Worm (Caenorhabditis elegans) whole organism, young adult: ENCODE results near the gene F27E5.9.

Experiments used
- B0261.1 ChIP-seq: sonication (generic microtip); optimal IDR thresholded peaks from 2 replicates; lab custom pipeline; 2016; ENCODE audit warnings: mild to moderate bottlenecking, missing genetic modification characterization, moderate library complexity, missing compliant biosample characterization
- C06A6.2 ChIP-seq: fragments of 200-800 bp; sonication (Bioruptor generic); conservative IDR thresholded peaks from 2 replicates; pipeline ENCODE4 v1.3.6; 2022; ENCODE audit warnings: missing genetic modification characterization, missing compliant biosample characterization
- F22D6.2 ChIP-seq: sonication (generic microtip); optimal IDR thresholded peaks from 2 replicates; lab custom pipeline; 2016; ENCODE audit warnings: mild to moderate bottlenecking, missing genetic modification characterization, missing compliant biosample characterization
- F33H1.4 ChIP-seq: fragments of 200-800 bp; sonication (Bioruptor generic); IDR thresholded peaks from 2 replicates; pipeline ENCODE4 v1.3.6; 2022; ENCODE audit warnings: missing genetic modification reagents, missing genetic modification characterization, missing compliant biosample characterization
- T07F8.4 ChIP-seq: sonication (generic microtip); optimal IDR thresholded peaks from 2 replicates; lab custom pipeline; 2016; ENCODE audit warnings: mild to moderate bottlenecking, missing genetic modification characterization, moderate library complexity, missing compliant biosample characterization
- Y53F4B.3 ChIP-seq: fragments of 200-800 bp; sonication (Bioruptor generic); IDR thresholded peaks from 2 replicates; pipeline ENCODE4 v1.3.6; 2022; ENCODE audit warnings: missing genetic modification reagents, missing genetic modification characterization, missing compliant biosample characterization
- Y53G8AR.9 ChIP-seq: fragments of 200-800 bp; sonication (Bioruptor generic); conservative IDR thresholded peaks from 2 replicates; pipeline ENCODE4 v1.3.6; 2022; ENCODE audit warnings: missing genetic modification reagents, missing genetic modification characterization, missing compliant biosample characterization
- Y79H2A.3 ChIP-seq: fragments of 200-800 bp; sonication (Bioruptor generic); conservative IDR thresholded peaks from 2 replicates; pipeline ENCODE4 v1.3.6; 2022; ENCODE audit warnings: missing genetic modification reagents, missing genetic modification characterization, missing compliant biosample characterization
- ZK185.1 ChIP-seq: sonication (generic microtip); optimal IDR thresholded peaks from 2 replicates; lab custom pipeline; 2016; ENCODE audit warnings: mild to moderate bottlenecking, missing genetic modification characterization, missing compliant biosample characterization; ENCODE audit not compliant: poor library complexity, severe bottlenecking
- aptf-3 ChIP-seq: fragments of 200-800 bp; sonication (Bioruptor generic); IDR thresholded peaks from 2 replicates; pipeline ENCODE4 v1.3.6; 2022; ENCODE audit warnings: missing genetic modification characterization, missing compliant biosample characterization
- attf-3 ChIP-seq: fragments of 200-800 bp; sonication (Bioruptor generic); conservative IDR thresholded peaks from 2 replicates; pipeline ENCODE4 v1.3.6; 2022; ENCODE audit warnings: missing genetic modification reagents, missing genetic modification characterization, missing compliant biosample characterization
- ccch-3 ChIP-seq: fragments of 200-800 bp; sonication (Bioruptor generic); optimal IDR thresholded peaks from 2 replicates; lab custom pipeline; 2018; ENCODE audit warnings: mild to moderate bottlenecking, missing genetic modification characterization, missing compliant biosample characterization
- cebp-1 ChIP-seq, 2 experiments: fragments of 200-800 bp in 1 of 2; sonication (Bioruptor generic) in 1 of 2; sonication (generic microtip) in 1 of 2; IDR thresholded peaks in 1 of 2; optimal IDR thresholded peaks in 1 of 2; 2 replicates each; pipeline versions ENCODE4 v1.3.6 to Lab custom; 2017 to 2022; ENCODE audit warnings: missing compliant biosample characterization in 2 of 2, missing genetic modification characterization in 2 of 2, mild to moderate bottlenecking in 1 of 2, missing genetic modification reagents in 1 of 2, moderate library complexity in 1 of 2
- cebp-2 ChIP-seq: fragments of 200-800 bp; sonication (Bioruptor generic); IDR thresholded peaks from 2 replicates; pipeline ENCODE4 v1.3.6; 2022; ENCODE audit warnings: missing genetic modification characterization, missing compliant biosample characterization
- ceh-91 ChIP-seq: fragments of 200-800 bp; sonication (Bioruptor generic); IDR thresholded peaks from 2 replicates; pipeline ENCODE4 v1.3.6; 2022; ENCODE audit warnings: missing genetic modification reagents, missing genetic modification characterization, missing compliant biosample characterization
- chd-7 ChIP-seq: sonication (generic microtip); optimal IDR thresholded peaks from 2 replicates; lab custom pipeline; 2016; ENCODE audit warnings: mild to moderate bottlenecking, missing genetic modification characterization, moderate library complexity, missing compliant biosample characterization
- hmg-1.2 ChIP-seq: fragments of 200-800 bp; sonication (Bioruptor generic); IDR thresholded peaks from 2 replicates; pipeline ENCODE4 v1.3.6; 2022; ENCODE audit warnings: missing genetic modification reagents, missing genetic modification characterization, missing compliant biosample characterization
- let-526 ChIP-seq: fragments of 200-800 bp; sonication (Bioruptor generic); IDR thresholded peaks from 2 replicates; pipeline ENCODE4 v1.3.6; 2022; ENCODE audit warnings: missing genetic modification reagents, missing genetic modification characterization, missing compliant biosample characterization
- lin-35 ChIP-seq, 3 experiments: fragments of 150-350 bp in 2 of 3; sonication (generic microtip) in 1 of 3; optimal IDR thresholded peaks; 2 replicates each; lab custom pipeline; 2014 to 2018; ENCODE audit warnings: missing biosample characterization in 3 of 3, missing genetic modification characterization in 3 of 3, missing genetic modification reagents in 3 of 3
- lin-40 ChIP-seq: sonication (generic microtip); optimal IDR thresholded peaks from 2 replicates; lab custom pipeline; 2016; ENCODE audit warnings: missing genetic modification characterization, mild to moderate bottlenecking, missing compliant biosample characterization, missing genotype, missing genetic modification reagents
- mes-4 ChIP-seq: sonication (generic microtip); optimal IDR thresholded peaks from 2 replicates; lab custom pipeline; 2016; ENCODE audit warnings: missing genotype, missing genetic modification characterization, missing compliant biosample characterization
- mxl-1 ChIP-seq: sonication (generic microtip); optimal IDR thresholded peaks from 2 replicates; lab custom pipeline; 2016; ENCODE audit warnings: missing genetic modification characterization, missing compliant biosample characterization
- nfya-1 ChIP-seq: sonication (generic microtip); optimal IDR thresholded peaks from 2 replicates; lab custom pipeline; 2017; ENCODE audit warnings: antibody characterized with exemption, missing compliant biosample characterization, missing genetic modification characterization, borderline replicate concordance; ENCODE audit not compliant: insufficient read depth
- nhr-27 ChIP-seq: fragments of 200-800 bp; sonication (Bioruptor generic); optimal IDR thresholded peaks from 2 replicates; lab custom pipeline; 2018; ENCODE audit warnings: mild to moderate bottlenecking, missing genetic modification characterization, moderate library complexity, missing compliant biosample characterization
- nhr-80 ChIP-seq: sonication (generic microtip); optimal IDR thresholded peaks from 2 replicates; lab custom pipeline; 2016; ENCODE audit warnings: missing genetic modification characterization, missing compliant biosample characterization
- rcor-1 ChIP-seq: fragments of 200-800 bp; sonication (Bioruptor generic); IDR thresholded peaks from 2 replicates; pipeline ENCODE4 v1.3.6; 2022; ENCODE audit warnings: missing genetic modification reagents, missing genetic modification characterization, missing compliant biosample characterization
- rpc-1 ChIP-seq, 2 experiments: fragments of 150-350 bp in 1 of 2; sonication (generic microtip) in 1 of 2; optimal IDR thresholded peaks; 2 replicates each; lab custom pipeline; 2014 to 2018; ENCODE audit warnings: missing biosample characterization in 1 of 2, missing genetic modification characterization in 1 of 2, missing genetic modification reagents in 1 of 2, missing genotype in 1 of 2
- sea-2 ChIP-seq: fragments of 200-800 bp; sonication (Bioruptor generic); IDR thresholded peaks from 2 replicates; pipeline ENCODE4 v1.3.6; 2022; ENCODE audit warnings: missing genetic modification characterization, missing compliant biosample characterization
- snpc-4 ChIP-seq, 5 experiments: fragments of 150-350 bp in 1 of 5; sonication (generic microtip) in 4 of 5; optimal IDR thresholded peaks; 2 replicates each; lab custom pipeline; 2014 to 2018; ENCODE audit warnings: missing genetic modification characterization in 5 of 5, missing biosample characterization in 3 of 5, antibody characterized with exemption in 2 of 5, mild to moderate bottlenecking in 2 of 5, missing compliant biosample characterization in 2 of 5, missing genotype in 2 of 5, moderate library complexity in 2 of 5, missing genetic modification reagents in 1 of 5
- somi-1 ChIP-seq: fragments of 200-800 bp; sonication (Bioruptor generic); optimal IDR thresholded peaks from 2 replicates; lab custom pipeline; 2018; ENCODE audit warnings: mild to moderate bottlenecking, missing genetic modification characterization, missing compliant biosample characterization
- sptf-2 ChIP-seq: fragments of 200-800 bp; sonication (Bioruptor generic); optimal IDR thresholded peaks from 2 replicates; lab custom pipeline; 2018; ENCODE audit warnings: mild to moderate bottlenecking, missing genetic modification characterization, missing compliant biosample characterization
- tbp1 ChIP-seq: fragments of 200-800 bp; sonication (Bioruptor generic); optimal IDR thresholded peaks from 2 replicates; lab custom pipeline; 2018; ENCODE audit warnings: mild to moderate bottlenecking, missing genetic modification characterization, missing compliant biosample characterization
- unc-62 ChIP-seq: fragments of 150-350 bp; optimal IDR thresholded peaks from 2 replicates; lab custom pipeline; 2014; ENCODE audit warnings: missing biosample characterization, missing genetic modification reagents, missing genetic modification characterization
- zfh-2 ChIP-seq: fragments of 200-800 bp; sonication (Bioruptor generic); conservative IDR thresholded peaks from 2 replicates; pipeline ENCODE4 v1.3.6; 2022; ENCODE audit warnings: missing genetic modification reagents, missing genetic modification characterization, missing compliant biosample characterization
- ztf-22 ChIP-seq: fragments of 200-800 bp; sonication (Bioruptor generic); optimal IDR thresholded peaks from 2 replicates; lab custom pipeline; 2018; ENCODE audit warnings: mild to moderate bottlenecking, missing genetic modification characterization, moderate library complexity, missing compliant biosample characterization
- ztf-25 ChIP-seq: fragments of 200-800 bp; sonication (Bioruptor generic); IDR thresholded peaks from 2 replicates; pipeline ENCODE4 v1.3.6; 2022; ENCODE audit warnings: missing genetic modification reagents, missing genetic modification characterization, missing compliant biosample characterization

Gene F27E5.9

DNA sequence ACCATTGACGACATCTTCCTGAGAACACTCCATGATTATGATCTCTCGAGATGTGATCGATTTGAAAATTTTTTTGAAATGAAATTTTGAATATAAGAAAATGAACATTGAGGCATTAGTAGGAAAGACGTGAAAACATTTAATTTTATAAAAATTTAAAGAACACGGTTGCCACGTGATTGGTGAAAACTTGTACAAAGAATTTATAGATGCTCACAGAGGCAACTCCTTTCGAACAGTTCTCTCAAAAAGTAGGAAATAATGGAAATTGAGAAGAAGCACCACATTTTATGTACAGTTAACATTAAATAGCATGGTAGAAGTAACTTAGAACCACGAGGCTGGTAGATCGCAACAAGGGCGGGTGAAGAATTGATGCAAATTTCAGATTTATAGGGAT, 27.9 kb upstream of the F27E5.9 start, which contains the start of gene ZK945.6:
TSS of gene ZK945.6 (minus strand) at position 101 of the 400 bp plus-strand sequence.
- no peak for TF ChIP-seq attf-3 (GFP tag; lab: Robert Waterston, UW)
- no peak for TF ChIP-seq ztf-22 (GFP tag; lab: Kevin White, UChicago)
- no peak for TF ChIP-seq sptf-2
- TF ChIP-seq mes-4 (tag; lab: Kevin White, UChicago), result no peak
- TF ChIP-seq nhr-27 (tag; lab: Kevin White, UChicago), result no peak
- no peak for TF ChIP-seq ccch-3 (GFP tag; lab: Kevin White, UChicago)
- no peak for TF ChIP-seq tbp1
- no peak for TF ChIP-seq let-526 (GFP tag; lab: Robert Waterston, UW)
- TF ChIP-seq unc-62 (GFP tag; lab: Kevin White, UChicago), result no peak
- TF ChIP-seq nhr-80, result no peak
- TF ChIP-seq B0261.1 (tag; lab: Kevin White, UChicago), result no peak
- TF ChIP-seq somi-1 (GFP tag; lab: Kevin White, UChicago), result no peak
- no peak for TF ChIP-seq cebp-1 (GFP tag; IDR thresholded peaks at IDR 0.05; lab: Robert Waterston, UW)
- TF ChIP-seq cebp-1 (tag; optimal IDR thresholded peaks at IDR 0.05; lab: Kevin White, UChicago), result no peak
- no peak for TF ChIP-seq F22D6.2 (tag; lab: Kevin White, UChicago)
- no peak for TF ChIP-seq aptf-3 (GFP tag; lab: Robert Waterston, UW)
- TF ChIP-seq snpc-4 (GFP tag; optimal IDR thresholded peaks at IDR 0.05; lab: Kevin White, UChicago), result no peak
- TF ChIP-seq snpc-4 (tag; optimal IDR thresholded peaks at IDR 0.05; lab: Kevin White, UChicago), result no peak

DNA sequence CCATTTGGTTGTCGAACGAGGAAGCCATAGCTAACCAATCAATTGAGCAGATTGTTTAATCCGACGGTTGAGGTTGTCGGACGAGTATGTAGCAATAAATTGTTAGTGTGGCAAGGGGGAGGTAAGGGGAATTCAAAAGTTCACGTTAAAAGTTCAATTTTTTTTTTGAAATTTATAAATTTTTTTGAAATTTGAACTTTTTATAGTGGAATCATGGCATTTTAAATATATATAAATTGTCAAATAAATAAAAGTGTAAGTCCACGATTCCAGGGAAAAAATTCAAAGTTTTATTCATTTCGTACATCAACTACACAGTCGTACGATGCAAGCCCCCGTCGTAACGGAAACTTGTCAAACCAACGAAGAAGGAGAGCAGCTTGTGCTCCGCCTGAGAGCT, 26.4 kb upstream of the F27E5.9 start, which contains the start of the genes ZK945.7 and ZK945.8:
TSS of gene ZK945.7 (minus strand) at position 101 of the 400 bp plus-strand sequence.
TSS of gene ZK945.8 (plus strand) at position 275 of the 400 bp plus-strand sequence.
- TF ChIP-seq nfya-1, result no peak
- TF ChIP-seq C06A6.2 (GFP tag; lab: Robert Waterston, UW), result no peak
- TF ChIP-seq rcor-1 (GFP tag; lab: Robert Waterston, UW), result no peak
- TF ChIP-seq lin-40, result no peak
- TF ChIP-seq zfh-2, result no peak
- no peak for TF ChIP-seq ztf-25 (GFP tag; lab: Robert Waterston, UW)
- TF ChIP-seq mxl-1 (tag; lab: Kevin White, UChicago), result no peak
- TF ChIP-seq ceh-91 (GFP tag; lab: Robert Waterston, UW), result no peak
- no peak for TF ChIP-seq sea-2 (GFP tag; lab: Robert Waterston, UW)
- TF ChIP-seq ZK185.1 (tag; lab: Kevin White, UChicago), result no peak
- no peak for TF ChIP-seq attf-3 (GFP tag; lab: Robert Waterston, UW)
- no peak for TF ChIP-seq Y53F4B.3
- no peak for TF ChIP-seq F33H1.4 (GFP tag; lab: Robert Waterston, UW)
- no peak for TF ChIP-seq hmg-1.2
- TF ChIP-seq, all 124 proteins: peak for 0

DNA sequence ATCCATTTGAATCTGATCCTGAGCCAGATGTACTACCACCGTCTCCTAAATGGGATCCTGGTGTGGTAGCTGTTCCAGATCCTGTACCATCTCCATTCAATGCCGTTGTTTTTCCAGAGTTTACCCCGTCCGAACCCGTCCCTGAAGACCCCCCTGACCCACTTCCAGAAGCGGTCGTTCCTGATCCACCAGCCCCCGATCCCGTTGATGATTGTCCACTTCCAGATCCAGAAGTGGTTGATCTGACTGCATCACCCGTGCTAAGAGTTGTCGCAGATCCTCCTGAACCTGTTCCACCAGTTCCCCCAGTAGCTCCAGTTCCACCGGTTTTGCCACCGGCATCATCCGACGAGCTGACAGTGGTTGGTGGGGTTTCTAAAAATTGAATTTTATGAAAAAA, 18.1 kb upstream of the F27E5.9 start:
- TF ChIP-seq nhr-80, result no peak
- TF ChIP-seq zfh-2, result peak; percentile 53; the same call in 1 of the 2 replicates

- TF ChIP-seq Y53F4B.3, result no peak
- no peak for TF ChIP-seq Y79H2A.3
- TF ChIP-seq rpc-1 (optimal IDR thresholded peaks at IDR 0.05; lab: Kevin White, UChicago), result no peak
- no peak for TF ChIP-seq rpc-1 (tag; optimal IDR thresholded peaks at IDR 0.05; lab: Kevin White, UChicago)
- TF ChIP-seq lin-35 (GFP tag; optimal IDR thresholded peaks at IDR 0.05; lab: Kevin White, UChicago), result no peak
- TF ChIP-seq chd-7 (tag; lab: Kevin White, UChicago), result no peak
- TF ChIP-seq Y53G8AR.9 (GFP tag; lab: Robert Waterston, UW), result no peak
- no peak for TF ChIP-seq T07F8.4
- no peak for TF ChIP-seq cebp-2 (GFP tag; lab: Robert Waterston, UW)
Measured at ce11 chrII:10121725-10122124, 13.0 kb upstream of the F27E5.9 start, which contains the start of gene lov-1. lov-1 (minus strand) TSS chrII:10121825.
